Fruit fly (Drosophila melanogaster): Measurements from ENCODE around the gene CG17328.

CG17328 gene

dm6 chr2L:16324833-16325232, 25.1 kb downstream of the CG17328 start (continued):
- TF ChIP-seq Gug (GFP tag; IDR thresholded peaks at IDR 0.05) = no peak
- TF ChIP-seq crol (GFP tag; IDR thresholded peaks at IDR 0.05) = peak; percentile 93
- no peak for TF ChIP-seq CkIIα-i1 (GFP tag; IDR thresholded peaks at IDR 0.05)
- TF ChIP-seq peb (GFP tag; IDR thresholded peaks at IDR 0.05) = no peak
- TF ChIP-seq CG10431 (GFP tag; optimal IDR thresholded peaks at IDR 0.05) = peak; percentile 15
- no peak for TF ChIP-seq CG12071 (GFP tag; optimal IDR thresholded peaks at IDR 0.05)
- TF ChIP-seq CG7963 (GFP tag; IDR thresholded peaks at IDR 0.05; ENCODE audit: partially characterized antibody) = no peak
- no peak for TF ChIP-seq fd102C (GFP tag; optimal IDR thresholded peaks at IDR 0.05)
- TF ChIP-seq sna (GFP tag; IDR thresholded peaks at IDR 0.05; ENCODE audit: partially characterized antibody) = no peak
- TF ChIP-seq zfh1 (GFP tag; IDR thresholded peaks at IDR 0.05) = no peak
- TF ChIP-seq lab (GFP tag; optimal IDR thresholded peaks at IDR 0.05) = peak; percentile 23
- peak; percentile 43; the same call in 1 of the 2 replicates for TF ChIP-seq chm (GFP tag; IDR thresholded peaks at IDR 0.05)
- no peak for TF ChIP-seq Gsc (GFP tag; IDR thresholded peaks at IDR 0.05)
- peak; percentile 72; the same call in 2 of the 3 replicates for TF ChIP-seq ci (GFP tag; IDR thresholded peaks at IDR 0.05)
- no peak for TF ChIP-seq dati (GFP tag; IDR thresholded peaks at IDR 0.05)
- TF ChIP-seq CG12236 (GFP tag; optimal IDR thresholded peaks at IDR 0.05) = no peak
- TF ChIP-seq CG4730 (GFP tag; IDR thresholded peaks at IDR 0.05) = no peak
- TF ChIP-seq HLH3B (GFP tag; IDR thresholded peaks at IDR 0.05) = peak; percentile 7; the same call in 1 of the 2 replicates
- TF ChIP-seq gsb-n (tag; optimal IDR thresholded peaks at IDR 0.05) = no peak
- peak; percentile 33 for TF ChIP-seq YL-1 (GFP tag; optimal IDR thresholded peaks at IDR 0.05)

- TF ChIP-seq ewg (GFP tag; optimal IDR thresholded peaks at IDR 0.05) (peak; percentile 83), ERR (GFP tag; optimal IDR thresholded peaks at IDR 0.05) (peak; percentile 90), dimm (GFP tag; IDR thresholded peaks at IDR 0.05) (no peak), CG7357 (GFP tag; IDR thresholded peaks at IDR 0.05) (peak; percentile 88), prd (optimal IDR thresholded peaks at IDR 0.05) (no peak), prd (GFP tag; IDR thresholded peaks at IDR 0.05) (peak; percentile 94), Atf6 (GFP tag; IDR thresholded peaks at IDR 0.05) (peak; percentile 89), Scr (GFP tag; IDR thresholded peaks at IDR 0.05; ENCODE audit: partially characterized antibody) (peak; percentile 69), CG7963 (GFP tag; IDR thresholded peaks at IDR 0.05; ENCODE audit: partially characterized antibody) (no peak), NFAT (GFP tag; IDR thresholded peaks at IDR 0.05) (peak; percentile 87), Dip3 (GFP tag; optimal IDR thresholded peaks at IDR 0.05) (peak; percentile 94), CG3847 (GFP tag; IDR thresholded peaks at IDR 0.05) (peak; percentile 92), slbo (GFP tag; IDR thresholded peaks at IDR 0.05) (peak; percentile 92), ato (GFP tag; IDR thresholded peaks at IDR 0.05; ENCODE audit: partially characterized antibody) (no peak), pita (GFP tag; optimal IDR thresholded peaks at IDR 0.05) (no peak), CG18011 (GFP tag; optimal IDR thresholded peaks at IDR 0.05) (peak; percentile 85), p53 (GFP tag; optimal IDR thresholded peaks at IDR 0.05) (peak; percentile 83), Max (GFP tag; optimal IDR thresholded peaks at IDR 0.05) (peak; percentile 87), kah (GFP tag; optimal IDR thresholded peaks at IDR 0.05) (peak; percentile 53), CG9609 (GFP tag; optimal IDR thresholded peaks at IDR 0.05) (peak; percentile 94), tna (GFP tag; IDR thresholded peaks at IDR 0.05; ENCODE audit: partially characterized antibody) (no peak), fd96Cb (tag; optimal IDR thresholded peaks at IDR 0.05) (peak; percentile 88), sd (tag; optimal IDR thresholded peaks at IDR 0.05) (no peak), CG13123 (GFP tag; optimal IDR thresholded peaks at IDR 0.05) (peak; percentile 87), gsb (GFP tag; IDR thresholded peaks at IDR 0.05) (peak; percentile 53; the same call in 1 of the 2 replicates), CG11085 (GFP tag; IDR thresholded peaks at IDR 0.05) (peak; percentile 71), cato (GFP tag; optimal IDR thresholded peaks at IDR 0.05; ENCODE audit: borderline replicate concordance) (peak; percentile 86), unpg (GFP tag; optimal IDR thresholded peaks at IDR 0.05) (peak; percentile 95), B-H2 (GFP tag; optimal IDR thresholded peaks at IDR 0.05) (peak; percentile 89), CG11456 (GFP tag; IDR thresholded peaks at IDR 0.05) (peak; percentile 91), onecut (GFP tag; IDR thresholded peaks at IDR 0.05) (peak; percentile 66)
Observed at dm6 chr2L:16325515-16326257, 25.9 kb downstream of the CG17328 start, which contains the start of gene cact. Gene cact (minus strand): TSS chr2L:16326207.

Data from whole organism, embryonic.